Worm (Caenorhabditis elegans): ENCODE data around the gene Y72A10A.1.
A peak's percentile ranks its signal among the peaks of the same experiment; 100 is the strongest.

Gene Y72A10A.1

ce11 chrX:6167376-6167775 lies 29.2 kb upstream of the Y72A10A.1 start:
- TF ChIP-seq cog-1 (tag; optimal IDR thresholded peaks at IDR 0.05): no peak
- TF ChIP-seq T22C8.4 (GFP tag; IDR thresholded peaks at IDR 0.05): no peak
- TF ChIP-seq ztf-29 (GFP tag; IDR thresholded peaks at IDR 0.05): no peak
- TF ChIP-seq tab-1 (GFP tag; IDR thresholded peaks at IDR 0.05): no peak
- no peak for TF ChIP-seq klf-2 (GFP tag; conservative IDR thresholded peaks at IDR 0.05)
- no peak for TF ChIP-seq med-1 (GFP tag; optimal IDR thresholded peaks at IDR 0.05; ENCODE audit: insufficient read depth)

- no peak for TF ChIP-seq T22C8.4 (GFP tag; IDR thresholded peaks at IDR 0.05)
- TF ChIP-seq ref-1 (GFP tag; conservative IDR thresholded peaks at IDR 0.05): no peak
- no peak for TF ChIP-seq med-1 (GFP tag; optimal IDR thresholded peaks at IDR 0.05; ENCODE audit: insufficient read depth)
- no peak for TF ChIP-seq klf-2 (GFP tag; conservative IDR thresholded peaks at IDR 0.05)
- TF ChIP-seq flt-1 (GFP tag; IDR thresholded peaks at IDR 0.05): no peak
- TF ChIP-seq ztf-29 (GFP tag; IDR thresholded peaks at IDR 0.05): no peak
- no peak for TF ChIP-seq ztf-23 (GFP tag; IDR thresholded peaks at IDR 0.05)
- TF ChIP-seq cog-1 (tag; optimal IDR thresholded peaks at IDR 0.05): no peak
- no peak for TF ChIP-seq tab-1 (GFP tag; IDR thresholded peaks at IDR 0.05)
These were observed 23.9 kb upstream of the Y72A10A.1 start for ce11 chrX:6162037-6162436.

ce11 chrX:6160427-6160826 lies 22.3 kb upstream of the Y72A10A.1 start, which contains the start of gene odd-2:
odd-2 (minus strand) TSS chrX:6160527.
- TF ChIP-seq ref-1 (GFP tag; conservative IDR thresholded peaks at IDR 0.05) (no peak), cog-1 (tag; optimal IDR thresholded peaks at IDR 0.05) (no peak), ztf-29 (GFP tag; IDR thresholded peaks at IDR 0.05) (no peak), ztf-23 (GFP tag; IDR thresholded peaks at IDR 0.05) (no peak), med-1 (GFP tag; optimal IDR thresholded peaks at IDR 0.05; ENCODE audit: insufficient read depth) (no peak), klf-2 (GFP tag; conservative IDR thresholded peaks at IDR 0.05) (no peak), T22C8.4 (GFP tag; IDR thresholded peaks at IDR 0.05) (no peak), tab-1 (GFP tag; IDR thresholded peaks at IDR 0.05) (no peak), flt-1 (GFP tag; IDR thresholded peaks at IDR 0.05) (no peak)

ce11 chrX:6159562-6159961 lies 21.4 kb upstream of the Y72A10A.1 start:
- TF ChIP-seq T22C8.4 (GFP tag; IDR thresholded peaks at IDR 0.05): no peak

- TF ChIP-seq med-1 (GFP tag; optimal IDR thresholded peaks at IDR 0.05; ENCODE audit: insufficient read depth): no peak
- TF ChIP-seq ref-1 (GFP tag; conservative IDR thresholded peaks at IDR 0.05): no peak
- no peak for TF ChIP-seq klf-2 (GFP tag; conservative IDR thresholded peaks at IDR 0.05)
- no peak for TF ChIP-seq T22C8.4 (GFP tag; IDR thresholded peaks at IDR 0.05)
- no peak for TF ChIP-seq ztf-23 (GFP tag; IDR thresholded peaks at IDR 0.05)
- TF ChIP-seq cog-1 (tag; optimal IDR thresholded peaks at IDR 0.05): no peak
- TF ChIP-seq ztf-29 (GFP tag; IDR thresholded peaks at IDR 0.05): no peak
- no peak for TF ChIP-seq flt-1 (GFP tag; IDR thresholded peaks at IDR 0.05)
- no peak for TF ChIP-seq tab-1 (GFP tag; IDR thresholded peaks at IDR 0.05)
These were observed 19.3 kb upstream of the Y72A10A.1 start for ce11 chrX:6157411-6157916.

- TF ChIP-seq ref-1 (GFP tag; conservative IDR thresholded peaks at IDR 0.05) (no peak), ztf-29 (GFP tag; IDR thresholded peaks at IDR 0.05) (no peak), ztf-23 (GFP tag; IDR thresholded peaks at IDR 0.05) (no peak), T22C8.4 (GFP tag; IDR thresholded peaks at IDR 0.05) (no peak), tab-1 (GFP tag; IDR thresholded peaks at IDR 0.05) (no peak), klf-2 (GFP tag; conservative IDR thresholded peaks at IDR 0.05) (no peak), med-1 (GFP tag; optimal IDR thresholded peaks at IDR 0.05; ENCODE audit: insufficient read depth) (no peak), cog-1 (tag; optimal IDR thresholded peaks at IDR 0.05) (no peak), flt-1 (GFP tag; IDR thresholded peaks at IDR 0.05) (no peak)
These were observed 17.3 kb upstream of the Y72A10A.1 start for ce11 chrX:6155436-6155835.

ce11 chrX:6150949-6151519 lies 12.9 kb upstream of the Y72A10A.1 start:
- no peak for TF ChIP-seq tab-1 (GFP tag; IDR thresholded peaks at IDR 0.05)
- no peak for TF ChIP-seq ref-1 (GFP tag; conservative IDR thresholded peaks at IDR 0.05)
- TF ChIP-seq cog-1 (tag; optimal IDR thresholded peaks at IDR 0.05): no peak
- no peak for TF ChIP-seq med-1 (GFP tag; optimal IDR thresholded peaks at IDR 0.05; ENCODE audit: insufficient read depth)
- no peak for TF ChIP-seq ztf-29 (GFP tag; IDR thresholded peaks at IDR 0.05)
- no peak for TF ChIP-seq T22C8.4 (GFP tag; IDR thresholded peaks at IDR 0.05)

ce11 chrX:6150449-6150848 lies 12.3 kb upstream of the Y72A10A.1 start, which contains the start of gene tag-275:
tag-275 (minus strand) TSS chrX:6150549.
- no peak for TF ChIP-seq ztf-29 (GFP tag; IDR thresholded peaks at IDR 0.05)
- TF ChIP-seq cog-1 (tag; optimal IDR thresholded peaks at IDR 0.05): no peak
- TF ChIP-seq T22C8.4 (GFP tag; IDR thresholded peaks at IDR 0.05): no peak
- TF ChIP-seq ztf-23 (GFP tag; IDR thresholded peaks at IDR 0.05): no peak
- TF ChIP-seq flt-1 (GFP tag; IDR thresholded peaks at IDR 0.05): no peak
- no peak for TF ChIP-seq klf-2 (GFP tag; conservative IDR thresholded peaks at IDR 0.05)
- no peak for TF ChIP-seq tab-1 (GFP tag; IDR thresholded peaks at IDR 0.05)
- no peak for TF ChIP-seq med-1 (GFP tag; optimal IDR thresholded peaks at IDR 0.05; ENCODE audit: insufficient read depth)
- no peak for TF ChIP-seq ref-1 (GFP tag; conservative IDR thresholded peaks at IDR 0.05)

ce11 chrX:6145921-6146320 lies 7.8 kb upstream of the Y72A10A.1 start:
- no peak for TF ChIP-seq cog-1 (tag; optimal IDR thresholded peaks at IDR 0.05)
- no peak for TF ChIP-seq med-1 (GFP tag; optimal IDR thresholded peaks at IDR 0.05; ENCODE audit: insufficient read depth)
- TF ChIP-seq ref-1 (GFP tag; conservative IDR thresholded peaks at IDR 0.05): no peak
- TF ChIP-seq ztf-23 (GFP tag; IDR thresholded peaks at IDR 0.05): no peak
- no peak for TF ChIP-seq T22C8.4 (GFP tag; IDR thresholded peaks at IDR 0.05)
- no peak for TF ChIP-seq flt-1 (GFP tag; IDR thresholded peaks at IDR 0.05)
- no peak for TF ChIP-seq tab-1 (GFP tag; IDR thresholded peaks at IDR 0.05)
- TF ChIP-seq klf-2 (GFP tag; conservative IDR thresholded peaks at IDR 0.05): no peak
- no peak for TF ChIP-seq ztf-29 (GFP tag; IDR thresholded peaks at IDR 0.05)

- TF ChIP-seq flt-1 (GFP tag; IDR thresholded peaks at IDR 0.05) (0 out of 2 replicates have a peak, but pooled peaks have one; percentile 34), tab-1 (GFP tag; IDR thresholded peaks at IDR 0.05) (no peak), T22C8.4 (GFP tag; IDR thresholded peaks at IDR 0.05) (no peak)
These were observed 3.7 kb downstream of the Y72A10A.1 start for ce11 chrX:6134423-6134822.
